Worm (Caenorhabditis elegans): ENCODE results near the gene gpc-1.

gpc-1 gene

ce11 chrX:12846043-12846442 lies 38.7 kb downstream of the gpc-1 start, which contains the start of gene C52G5.3:
Gene C52G5.3, minus strand, starts transcription at chrX:12846143.
- no peak for TF ChIP-seq hnd-1 (tag; optimal IDR thresholded peaks at IDR 0.05)
- TF ChIP-seq ama-1 (optimal IDR thresholded peaks at IDR 0.05), result peak; percentile 49

DNA sequence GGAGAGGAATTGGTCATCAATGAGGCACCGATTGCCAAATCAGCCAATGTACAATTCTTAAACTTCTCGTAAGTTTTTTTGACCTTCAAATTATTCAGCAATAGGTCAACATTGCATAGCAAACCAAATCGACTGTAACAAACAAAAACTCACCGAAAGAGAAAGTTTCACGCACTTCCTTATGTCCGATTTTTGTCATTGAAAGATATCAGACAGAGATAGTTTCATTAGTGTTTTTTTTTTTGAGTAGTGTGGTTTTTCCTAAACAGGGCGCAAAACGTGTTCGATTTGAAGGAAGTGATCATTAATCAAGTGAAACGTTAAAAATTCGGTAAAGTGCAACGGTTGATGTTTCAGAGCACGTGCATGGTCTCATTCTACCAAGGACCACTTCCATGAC lies 40.6 kb downstream of the gpc-1 start:
- TF ChIP-seq sea-1 (GFP tag; conservative IDR thresholded peaks at IDR 0.05) (no peak), tra-4 (tag; optimal IDR thresholded peaks at IDR 0.05) (no peak), F13C5.2 (tag; optimal IDR thresholded peaks at IDR 0.05) (no peak), B0310.2 (tag; optimal IDR thresholded peaks at IDR 0.05) (no peak), hmg-4 (GFP tag; optimal IDR thresholded peaks at IDR 0.05) (no peak), hmbx-1 (tag; optimal IDR thresholded peaks at IDR 0.05) (no peak), ets-7 (tag; optimal IDR thresholded peaks at IDR 0.05) (no peak), aly-1 (tag; optimal IDR thresholded peaks at IDR 0.05) (no peak), flt-1 (GFP tag; IDR thresholded peaks at IDR 0.05) (no peak), tbx-37 (GFP tag; conservative IDR thresholded peaks at IDR 0.05) (no peak), tbx-11 (GFP tag; IDR thresholded peaks at IDR 0.05) (no peak), ceh-36 (tag; optimal IDR thresholded peaks at IDR 0.05) (no peak), hnd-1 (tag; optimal IDR thresholded peaks at IDR 0.05) (no peak), ama-1 (optimal IDR thresholded peaks at IDR 0.05) (no peak), ceh-13 (GFP tag; optimal IDR thresholded peaks at IDR 0.05) (no peak), pes-1 (GFP tag; IDR thresholded peaks at IDR 0.05) (no peak), scrt-1 (GFP tag; IDR thresholded peaks at IDR 0.05) (no peak)

- TF ChIP-seq scrt-1 (GFP tag; IDR thresholded peaks at IDR 0.05) (peak; percentile 61), flt-1 (GFP tag; IDR thresholded peaks at IDR 0.05) (peak; percentile 78), B0310.2 (tag; optimal IDR thresholded peaks at IDR 0.05) (no peak), pes-1 (GFP tag; IDR thresholded peaks at IDR 0.05) (peak; percentile 86), hmbx-1 (tag; optimal IDR thresholded peaks at IDR 0.05) (peak; percentile 1), F13C5.2 (tag; optimal IDR thresholded peaks at IDR 0.05) (peak; percentile 1), tra-4 (tag; optimal IDR thresholded peaks at IDR 0.05) (no peak), hmg-4 (GFP tag; optimal IDR thresholded peaks at IDR 0.05) (peak; percentile 54), aly-1 (tag; optimal IDR thresholded peaks at IDR 0.05) (no peak), tbx-11 (GFP tag; IDR thresholded peaks at IDR 0.05) (peak; percentile 63; the same call in 1 of the 2 replicates), ceh-36 (tag; optimal IDR thresholded peaks at IDR 0.05) (peak; percentile 46), ceh-13 (GFP tag; optimal IDR thresholded peaks at IDR 0.05) (peak; percentile 53), sea-1 (GFP tag; conservative IDR thresholded peaks at IDR 0.05) (peak; percentile 70; the same call in 1 of the 2 replicates), tbx-37 (GFP tag; conservative IDR thresholded peaks at IDR 0.05) (peak; percentile 55)
These were observed 41.3 kb downstream of the gpc-1 start for ce11 chrX:12843530-12843929.

DNA sequence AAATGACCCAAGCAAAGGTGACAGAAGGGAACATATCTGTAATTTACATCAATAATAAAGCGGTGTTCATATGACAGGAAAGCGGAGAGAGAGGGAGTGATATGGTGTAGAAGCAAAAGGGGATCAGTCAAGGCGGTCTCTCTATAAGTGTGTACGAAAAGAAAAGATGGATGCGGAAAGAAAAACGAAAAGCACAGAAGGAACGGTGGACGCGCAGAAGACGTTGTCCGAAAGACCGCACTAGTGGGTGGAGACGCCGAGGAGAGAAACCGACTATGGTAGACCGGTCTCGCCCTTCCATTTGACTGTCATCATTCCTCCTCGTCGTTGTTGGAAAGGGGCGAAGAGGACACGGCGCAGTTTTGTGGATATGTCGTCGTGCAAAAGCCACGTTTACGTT lies 41.8 kb downstream of the gpc-1 start, which contains the start of gene C52G5.2:
TSS of gene C52G5.2 (plus strand) at position 301 of the 400 bp plus-strand sequence.
- TF ChIP-seq tbx-37 (GFP tag; conservative IDR thresholded peaks at IDR 0.05), result no peak
- TF ChIP-seq tbx-11 (GFP tag; IDR thresholded peaks at IDR 0.05), result no peak
- no peak for TF ChIP-seq ceh-13 (GFP tag; optimal IDR thresholded peaks at IDR 0.05)
- no peak for TF ChIP-seq flt-1 (GFP tag; IDR thresholded peaks at IDR 0.05)
- TF ChIP-seq tra-4 (tag; optimal IDR thresholded peaks at IDR 0.05), result no peak
- TF ChIP-seq scrt-1 (GFP tag; IDR thresholded peaks at IDR 0.05), result no peak
- TF ChIP-seq hnd-1 (tag; optimal IDR thresholded peaks at IDR 0.05), result no peak
- no peak for TF ChIP-seq ama-1 (optimal IDR thresholded peaks at IDR 0.05)
- TF ChIP-seq ets-7 (tag; optimal IDR thresholded peaks at IDR 0.05), result no peak
- TF ChIP-seq ceh-36 (tag; optimal IDR thresholded peaks at IDR 0.05), result no peak
- TF ChIP-seq pes-1 (GFP tag; IDR thresholded peaks at IDR 0.05), result no peak
- no peak for TF ChIP-seq hmg-4 (GFP tag; optimal IDR thresholded peaks at IDR 0.05)
- TF ChIP-seq sea-1 (GFP tag; conservative IDR thresholded peaks at IDR 0.05), result no peak
- TF ChIP-seq aly-1 (tag; optimal IDR thresholded peaks at IDR 0.05), result no peak
- TF ChIP-seq B0310.2 (tag; optimal IDR thresholded peaks at IDR 0.05), result no peak
- TF ChIP-seq hmbx-1 (tag; optimal IDR thresholded peaks at IDR 0.05), result no peak
- TF ChIP-seq F13C5.2 (tag; optimal IDR thresholded peaks at IDR 0.05), result no peak

- TF ChIP-seq pes-1 (GFP tag; IDR thresholded peaks at IDR 0.05) (no peak), ets-7 (tag; optimal IDR thresholded peaks at IDR 0.05) (no peak), B0310.2 (tag; optimal IDR thresholded peaks at IDR 0.05) (no peak), F13C5.2 (tag; optimal IDR thresholded peaks at IDR 0.05) (no peak), aly-1 (tag; optimal IDR thresholded peaks at IDR 0.05) (no peak), hnd-1 (tag; optimal IDR thresholded peaks at IDR 0.05) (no peak), scrt-1 (GFP tag; IDR thresholded peaks at IDR 0.05) (no peak), tbx-11 (GFP tag; IDR thresholded peaks at IDR 0.05) (no peak), ceh-36 (tag; optimal IDR thresholded peaks at IDR 0.05) (no peak), tra-4 (tag; optimal IDR thresholded peaks at IDR 0.05) (no peak), ama-1 (optimal IDR thresholded peaks at IDR 0.05) (no peak), ceh-13 (GFP tag; optimal IDR thresholded peaks at IDR 0.05) (no peak), tbx-37 (GFP tag; conservative IDR thresholded peaks at IDR 0.05) (no peak), sea-1 (GFP tag; conservative IDR thresholded peaks at IDR 0.05) (no peak), hmbx-1 (tag; optimal IDR thresholded peaks at IDR 0.05) (no peak)
These were observed 49.9 kb downstream of the gpc-1 start for ce11 chrX:12834848-12835247.

Measured in whole organism, early embryonic.